Fruit fly (Drosophila melanogaster): Measurements from ENCODE around the gene Lcp65Af.
"Not testable (repeated sequence)": the region's sequence is repeated elsewhere in the genome, so short reads cannot be mapped to it uniquely, and the experiment has no call there.

Gene Lcp65Af

dm6 chr3L:6147887-6148286 lies 11.3 kb upstream of the Lcp65Af start, which contains the start of gene Cpr65Ax1:
Cpr65Ax1 (minus strand) TSS chr3L:6147987.
- TF ChIP-seq psq (GFP tag; optimal IDR thresholded peaks at IDR 0.05); pan (optimal IDR thresholded peaks at IDR 0.05); Jra (GFP tag; optimal IDR thresholded peaks at IDR 0.05): not testable (repeated sequence)

- TF ChIP-seq fru (GFP tag; optimal IDR thresholded peaks at IDR 0.05); Hr83 (GFP tag; optimal IDR thresholded peaks at IDR 0.05; ENCODE audit: poor library complexity, severe bottlenecking); Dif (GFP tag; optimal IDR thresholded peaks at IDR 0.05; ENCODE audit: partially characterized antibody): not testable (repeated sequence)
Measured at dm6 chr3L:6146374-6146773, 9.8 kb upstream of the Lcp65Af start, which contains the start of gene Lcp65Ab2. Lcp65Ab2 (plus strand) TSS chr3L:6146674.

- TF ChIP-seq CG32264 (GFP tag; optimal IDR thresholded peaks at IDR 0.05) (no peak), N (GFP tag; optimal IDR thresholded peaks at IDR 0.05) (no peak), dmrt93B (GFP tag; optimal IDR thresholded peaks at IDR 0.05) (no peak), Sp1 (GFP tag; optimal IDR thresholded peaks at IDR 0.05) (no peak), tai (GFP tag; optimal IDR thresholded peaks at IDR 0.05) (no peak), foxo (GFP tag; optimal IDR thresholded peaks at IDR 0.05) (no peak), usp (GFP tag; optimal IDR thresholded peaks at IDR 0.05) (no peak), Mio (GFP tag; optimal IDR thresholded peaks at IDR 0.05) (no peak), Dif (GFP tag; optimal IDR thresholded peaks at IDR 0.05; ENCODE audit: partially characterized antibody) (no peak), brk (GFP tag; optimal IDR thresholded peaks at IDR 0.05) (no peak), dl (GFP tag; optimal IDR thresholded peaks at IDR 0.05; ENCODE audit: insufficient read depth in 1 of 2, partially characterized antibody in 2 of 2) (no peak), Vsx2 (GFP tag; optimal IDR thresholded peaks at IDR 0.05; ENCODE audit: partially characterized antibody) (no peak), fru (GFP tag; optimal IDR thresholded peaks at IDR 0.05) (no peak), h (GFP tag; optimal IDR thresholded peaks at IDR 0.05) (no peak), psq (GFP tag; optimal IDR thresholded peaks at IDR 0.05) (no peak), Jra (GFP tag; optimal IDR thresholded peaks at IDR 0.05) (no peak), dsf (GFP tag; optimal IDR thresholded peaks at IDR 0.05; ENCODE audit: borderline replicate concordance) (no peak), sv (GFP tag; optimal IDR thresholded peaks at IDR 0.05) (no peak), CrebA (GFP tag; optimal IDR thresholded peaks at IDR 0.05; ENCODE audit: borderline replicate concordance) (no peak), ey (GFP tag; optimal IDR thresholded peaks at IDR 0.05) (no peak)
Measured at dm6 chr3L:6144769-6145220, 8.2 kb upstream of the Lcp65Af start, which contains the start of gene Lcp65Ac. Lcp65Ac (plus strand) TSS chr3L:6144819.

- no peak for TF ChIP-seq dl (GFP tag; optimal IDR thresholded peaks at IDR 0.05; ENCODE audit: insufficient read depth in 1 of 2, partially characterized antibody in 2 of 2)
- no peak for TF ChIP-seq dmrt93B (GFP tag; optimal IDR thresholded peaks at IDR 0.05)
- TF ChIP-seq Mio (GFP tag; optimal IDR thresholded peaks at IDR 0.05), result no peak
- no peak for TF ChIP-seq Dfd (GFP tag; optimal IDR thresholded peaks at IDR 0.05)
- TF ChIP-seq brk (GFP tag; optimal IDR thresholded peaks at IDR 0.05), result no peak
- no peak for TF ChIP-seq Hr83 (GFP tag; optimal IDR thresholded peaks at IDR 0.05; ENCODE audit: poor library complexity, severe bottlenecking)
- TF ChIP-seq Abd-B (GFP tag; optimal IDR thresholded peaks at IDR 0.05), result no peak
- no peak for TF ChIP-seq tai (GFP tag; optimal IDR thresholded peaks at IDR 0.05)
- TF ChIP-seq sv (GFP tag; optimal IDR thresholded peaks at IDR 0.05), result no peak
- no peak for TF ChIP-seq OdsH (GFP tag; optimal IDR thresholded peaks at IDR 0.05)
- no peak for TF ChIP-seq Hnf4 (GFP tag; optimal IDR thresholded peaks at IDR 0.05)
- TF ChIP-seq HLH106 (tag; optimal IDR thresholded peaks at IDR 0.05), result no peak
- no peak for TF ChIP-seq CrebA (GFP tag; optimal IDR thresholded peaks at IDR 0.05; ENCODE audit: borderline replicate concordance)
- no peak for TF ChIP-seq Rel (GFP tag; optimal IDR thresholded peaks at IDR 0.05)
- no peak for TF ChIP-seq Rel (tag; optimal IDR thresholded peaks at IDR 0.05)
- no peak for TF ChIP-seq h (GFP tag; optimal IDR thresholded peaks at IDR 0.05)
- no peak for TF ChIP-seq Sp1 (GFP tag; optimal IDR thresholded peaks at IDR 0.05)
Measured at dm6 chr3L:6143188-6143755, 6.7 kb upstream of the Lcp65Af start, which contains the start of gene Lcp65Ad. Lcp65Ad (plus strand) TSS chr3L:6143395.

dm6 chr3L:6142313-6142712 lies 5.7 kb upstream of the Lcp65Af start, which contains the start of gene Cpr65Aw:
Cpr65Aw (minus strand) TSS chr3L:6142413.
- TF ChIP-seq psq (GFP tag; optimal IDR thresholded peaks at IDR 0.05), result no peak
- TF ChIP-seq Sp1 (GFP tag; optimal IDR thresholded peaks at IDR 0.05), result no peak
- TF ChIP-seq rgr (GFP tag; optimal IDR thresholded peaks at IDR 0.05), result no peak
- TF ChIP-seq Dfd (GFP tag; optimal IDR thresholded peaks at IDR 0.05), result no peak
- TF ChIP-seq Hr83 (GFP tag; optimal IDR thresholded peaks at IDR 0.05; ENCODE audit: poor library complexity, severe bottlenecking), result no peak
- TF ChIP-seq tai (GFP tag; optimal IDR thresholded peaks at IDR 0.05), result no peak
- TF ChIP-seq foxo (GFP tag; optimal IDR thresholded peaks at IDR 0.05), result no peak

Data from whole organism, wandering third instar larva.